Worm (Caenorhabditis elegans) whole organism, mixed stage, embryonic: ENCODE data around the gene ccch-1.

Source experiments
- M03D4.4 ChIP-seq: sonication (generic microtip); optimal IDR thresholded peaks from 2 replicates; lab custom pipeline; 2017; ENCODE audit warnings: mild to moderate bottlenecking, missing genetic modification characterization, missing compliant biosample characterization
- blmp-1 ChIP-seq: fragments of 150-350 bp; optimal IDR thresholded peaks from 2 replicates; lab custom pipeline; 2014; ENCODE audit warnings: missing biosample characterization, missing genetic modification characterization
- ceh-39 ChIP-seq: fragments of 150-350 bp; optimal IDR thresholded peaks from 2 replicates; lab custom pipeline; 2014; ENCODE audit warnings: missing biosample characterization, missing genetic modification characterization
- ceh-43 ChIP-seq: fragments of 200-800 bp; sonication (Bioruptor generic); optimal IDR thresholded peaks from 2 replicates; lab custom pipeline; 2018; ENCODE audit warnings: mild to moderate bottlenecking, missing genetic modification characterization, moderate library complexity, missing compliant biosample characterization
- ceh-83 ChIP-seq: fragments of 200-800 bp; sonication (Bioruptor generic); optimal IDR thresholded peaks from 2 replicates; lab custom pipeline; 2018; ENCODE audit warnings: mild to moderate bottlenecking, missing genetic modification characterization, missing compliant biosample characterization
- ces-1 ChIP-seq: fragments of 150-350 bp; optimal IDR thresholded peaks from 2 replicates; lab custom pipeline; 2014; ENCODE audit warnings: missing biosample characterization, missing genetic modification reagents, missing genetic modification characterization
- cnd-1 ChIP-seq: fragments of 200-800 bp; sonication (Bioruptor generic); optimal IDR thresholded peaks from 2 replicates; lab custom pipeline; 2018; ENCODE audit warnings: mild to moderate bottlenecking, missing genetic modification characterization, missing compliant biosample characterization
- drap-1 ChIP-seq: fragments of 200-800 bp; sonication (Bioruptor generic); optimal IDR thresholded peaks from 3 replicates; lab custom pipeline; 2018; ENCODE audit warnings: mild to moderate bottlenecking, missing genetic modification characterization, missing compliant biosample characterization
- elt-1 ChIP-seq: sonication (generic microtip); optimal IDR thresholded peaks from 2 replicates; lab custom pipeline; 2017; ENCODE audit warnings: missing genetic modification characterization, mild to moderate bottlenecking, missing compliant biosample characterization, antibody characterized with exemption, moderate library complexity, borderline replicate concordance; ENCODE audit not compliant: insufficient read depth
- elt-3 ChIP-seq: fragments of 150-350 bp; optimal IDR thresholded peaks from 2 replicates; lab custom pipeline; 2014; ENCODE audit warnings: missing biosample characterization, missing genetic modification characterization
- flh-1 ChIP-seq: fragments of 200-800 bp; sonication (Bioruptor generic); optimal IDR thresholded peaks from 2 replicates; lab custom pipeline; 2018; ENCODE audit warnings: mild to moderate bottlenecking, missing genetic modification characterization, moderate library complexity, missing compliant biosample characterization
- ham-2 ChIP-seq: fragments of 200-800 bp; sonication (Bioruptor generic); optimal IDR thresholded peaks from 2 replicates; lab custom pipeline; 2018; ENCODE audit warnings: mild to moderate bottlenecking, missing genetic modification characterization, missing compliant biosample characterization
- hlh-1 ChIP-seq: fragments of 150-350 bp; optimal IDR thresholded peaks from 2 replicates; lab custom pipeline; 2014; ENCODE audit warnings: missing biosample characterization, missing genetic modification reagents, missing genetic modification characterization
- lin-13 ChIP-seq: fragments of 150-350 bp; optimal IDR thresholded peaks from 2 replicates; lab custom pipeline; 2014; ENCODE audit warnings: missing biosample characterization, missing genetic modification characterization
- lin-32 ChIP-seq: fragments of 200-800 bp; sonication (Bioruptor generic); optimal IDR thresholded peaks from 2 replicates; lab custom pipeline; 2018; ENCODE audit warnings: mild to moderate bottlenecking, missing genetic modification characterization, missing compliant biosample characterization
- lsy-2 ChIP-seq: fragments of 150-350 bp; optimal IDR thresholded peaks from 2 replicates; lab custom pipeline; 2014; ENCODE audit warnings: missing biosample characterization, missing genetic modification characterization
- mab-5 ChIP-seq: fragments of 150-350 bp; optimal IDR thresholded peaks from 2 replicates; lab custom pipeline; 2014; ENCODE audit warnings: missing biosample characterization, missing genetic modification characterization
- mep-1 ChIP-seq: fragments of 150-350 bp; optimal IDR thresholded peaks from 2 replicates; lab custom pipeline; 2017; ENCODE audit warnings: missing biosample characterization, missing genetic modification reagents, missing genetic modification characterization, inconsistent platforms
- mls-2 ChIP-seq: sonication (generic microtip); optimal IDR thresholded peaks from 2 replicates; lab custom pipeline; 2016; ENCODE audit warnings: mild to moderate bottlenecking, missing genetic modification characterization, moderate library complexity, missing compliant biosample characterization
- nhr-12 ChIP-seq: fragments of 150-350 bp; optimal IDR thresholded peaks from 2 replicates; lab custom pipeline; 2014; ENCODE audit warnings: missing biosample characterization, missing genetic modification characterization
- nhr-2 ChIP-seq: fragments of 150-350 bp; optimal IDR thresholded peaks from 2 replicates; lab custom pipeline; 2014; ENCODE audit warnings: missing biosample characterization, missing genetic modification characterization
- nhr-237 ChIP-seq: fragments of 150-350 bp; optimal IDR thresholded peaks from 2 replicates; lab custom pipeline; 2014; ENCODE audit warnings: missing biosample characterization, missing genetic modification characterization
- nhr-76 ChIP-seq: sonication (generic microtip); optimal IDR thresholded peaks from 2 replicates; lab custom pipeline; 2017; ENCODE audit warnings: missing biosample characterization, missing genetic modification characterization
- pha-4 ChIP-seq: fragments of 150-350 bp; optimal IDR thresholded peaks from 2 replicates; lab custom pipeline; 2018; ENCODE audit warnings: missing biosample characterization, missing genetic modification reagents, missing genetic modification characterization
- sem-2 ChIP-seq: fragments of 200-800 bp; sonication (Bioruptor generic); optimal IDR thresholded peaks from 2 replicates; lab custom pipeline; 2018; ENCODE audit warnings: mild to moderate bottlenecking, missing genetic modification characterization, missing compliant biosample characterization
- snpc-4 ChIP-seq: fragments of 150-350 bp; optimal IDR thresholded peaks from 2 replicates; lab custom pipeline; 2014; ENCODE audit warnings: missing biosample characterization, missing genetic modification characterization
- sptf-1 ChIP-seq: sonication (generic microtip); optimal IDR thresholded peaks from 2 replicates; lab custom pipeline; 2017; ENCODE audit warnings: mild to moderate bottlenecking, missing genetic modification characterization, moderate library complexity, missing compliant biosample characterization
- tbx-8 ChIP-seq: fragments of 200-800 bp; sonication (Bioruptor generic); optimal IDR thresholded peaks from 2 replicates; lab custom pipeline; 2018; ENCODE audit warnings: mild to moderate bottlenecking, missing genetic modification characterization, moderate library complexity, missing compliant biosample characterization
- unc-120 ChIP-seq: sonication (generic microtip); optimal IDR thresholded peaks from 2 replicates; lab custom pipeline; 2017; ENCODE audit warnings: missing genetic modification characterization, missing compliant biosample characterization; ENCODE audit not compliant: poor library complexity, severe bottlenecking
- unc-39 ChIP-seq: fragments of 150-350 bp; optimal IDR thresholded peaks from 2 replicates; lab custom pipeline; 2014; ENCODE audit warnings: missing biosample characterization, missing genetic modification characterization
- zip-8 ChIP-seq: fragments of 150-350 bp; optimal IDR thresholded peaks from 2 replicates; lab custom pipeline; 2014; ENCODE audit warnings: missing biosample characterization, missing genetic modification characterization

ccch-1 gene

ce11 chrV:11517789-11518188, 9.8 kb upstream of the ccch-1 start, which contains the start of gene C55A6.4:
Gene C55A6.4 (minus strand): TSS chrV:11517889.
- TF ChIP-seq M03D4.4 (no peak), cnd-1 (tag; lab: Kevin White, UChicago) (no peak), ham-2 (GFP tag; lab: Kevin White, UChicago) (no peak), nhr-2 (tag; lab: Kevin White, UChicago) (no peak)

- TF ChIP-seq hlh-1 (tag; lab: Kevin White, UChicago) = no peak
- TF ChIP-seq nhr-12 = no peak
- no peak for TF ChIP-seq unc-39
- no peak for TF ChIP-seq ceh-83 (GFP tag; lab: Kevin White, UChicago)
- no peak for TF ChIP-seq cnd-1 (tag; lab: Kevin White, UChicago)
- TF ChIP-seq lin-13 (tag; lab: Kevin White, UChicago) = no peak
- no peak for TF ChIP-seq lsy-2 (tag; lab: Kevin White, UChicago)
- TF ChIP-seq elt-1 (tag; lab: Kevin White, UChicago) = no peak
- TF ChIP-seq lin-32 (GFP tag; lab: Kevin White, UChicago) = no peak
- no peak for TF ChIP-seq nhr-76
- no peak for TF ChIP-seq mep-1 (tag; lab: Kevin White, UChicago)
- TF ChIP-seq ceh-43 (GFP tag; lab: Kevin White, UChicago) = no peak
Measured at ce11 chrV:11520215-11520614, 7.4 kb upstream of the ccch-1 start, which contains the start of the genes C55A6.11 and C55A6.7. Gene C55A6.11 (plus strand): TSS chrV:11520515. Gene C55A6.7 (minus strand): TSS chrV:11520530.

- TF ChIP-seq lin-32 (GFP tag; lab: Kevin White, UChicago) (no peak), tbx-8 (peak; percentile 43), nhr-237 (tag; lab: Kevin White, UChicago) (peak; percentile 74), ceh-39 (tag; lab: Kevin White, UChicago) (peak; percentile 20), ham-2 (GFP tag; lab: Kevin White, UChicago) (no peak), mab-5 (tag; lab: Kevin White, UChicago) (no peak), hlh-1 (tag; lab: Kevin White, UChicago) (peak; percentile 57), lin-13 (tag; lab: Kevin White, UChicago) (peak; percentile 87), drap-1 (GFP tag; lab: Kevin White, UChicago) (peak; percentile 49), lsy-2 (tag; lab: Kevin White, UChicago) (peak; percentile 75), M03D4.4 (peak; percentile 76), elt-3 (no peak), unc-120 (tag; lab: Kevin White, UChicago) (peak; percentile 28), mep-1 (tag; lab: Kevin White, UChicago) (peak; percentile 80), ceh-83 (GFP tag; lab: Kevin White, UChicago) (peak; percentile 19), unc-39 (no peak), ceh-43 (GFP tag; lab: Kevin White, UChicago) (peak; percentile 44), pha-4 (peak; percentile 70), cnd-1 (tag; lab: Kevin White, UChicago) (peak; percentile 47), sem-2 (GFP tag; lab: Kevin White, UChicago) (peak; percentile 32)
- TF ChIP-seq, all 35 proteins: peak for 15
Measured at ce11 chrV:11521448-11521847, 6.2 kb upstream of the ccch-1 start, which contains the start of gene pafo-1. Gene pafo-1 (plus strand): TSS chrV:11521703.

- TF ChIP-seq mls-2 (tag; lab: Kevin White, UChicago) (no peak), flh-1 (GFP tag; lab: Kevin White, UChicago) (no peak), blmp-1 (tag; lab: Kevin White, UChicago) (peak; percentile 70), ces-1 (no peak), hlh-1 (tag; lab: Kevin White, UChicago) (no peak), nhr-12 (no peak), ham-2 (GFP tag; lab: Kevin White, UChicago) (peak; percentile 44), unc-39 (no peak), ceh-39 (tag; lab: Kevin White, UChicago) (no peak), snpc-4 (tag; lab: Kevin White, UChicago) (no peak), sptf-1 (peak; percentile 28)
Measured at ce11 chrV:11525338-11525737, 2.3 kb upstream of the ccch-1 start.

ce11 chrV:11526927-11527491, 622 bp upstream of the ccch-1 start:
- TF ChIP-seq lsy-2 (tag; lab: Kevin White, UChicago) = no peak
- no peak for TF ChIP-seq zip-8 (tag; lab: Kevin White, UChicago)
- no peak for TF ChIP-seq ham-2 (GFP tag; lab: Kevin White, UChicago)
- TF ChIP-seq nhr-237 (tag; lab: Kevin White, UChicago) = no peak
- no peak for TF ChIP-seq M03D4.4
- TF ChIP-seq unc-120 (tag; lab: Kevin White, UChicago) = no peak
- TF ChIP-seq flh-1 (GFP tag; lab: Kevin White, UChicago) = no peak
- no peak for TF ChIP-seq ceh-43 (GFP tag; lab: Kevin White, UChicago)
- no peak for TF ChIP-seq unc-39
